Fruit fly (Drosophila melanogaster): ENCODE measurements around the gene beat-VII.
A peak's percentile ranks its signal among the peaks of the same experiment; 100 is the strongest.

Gene beat-VII

dm6 chr3R:26681947-26682346, at the start of gene beat-VII:
TSS of gene beat-VII (minus strand) at chr3R:26681966.
- no peak for TF ChIP-seq CG17801 (GFP tag; optimal IDR thresholded peaks at IDR 0.05; ENCODE audit: partially characterized antibody)

DNA sequence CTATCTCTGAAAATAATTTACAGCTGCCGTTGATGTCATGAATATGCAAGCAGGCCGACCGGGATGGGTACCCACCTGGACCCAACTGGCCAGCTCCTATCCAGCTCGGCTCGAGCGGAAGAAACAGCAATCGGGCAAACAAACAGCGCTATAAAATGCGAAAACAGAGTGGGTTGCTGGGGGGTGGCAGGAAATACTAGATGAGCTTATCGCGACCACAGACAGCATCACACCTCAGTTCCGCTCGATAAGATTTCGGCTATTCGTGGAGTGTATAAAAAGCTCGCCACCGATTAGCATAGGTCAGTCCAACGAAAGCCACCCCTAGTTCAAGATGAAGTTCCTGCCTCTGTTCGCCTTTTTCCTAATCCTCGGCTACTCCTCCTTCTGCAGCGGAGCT, 46.7 kb upstream of the beat-VII start, which contains the start of gene CG14245:
TSS of gene CG14245 (plus strand) at position 301 of the 400 bp plus-strand sequence.
- no peak for TF ChIP-seq CG17801 (GFP tag; optimal IDR thresholded peaks at IDR 0.05; ENCODE audit: partially characterized antibody)

dm6 chr3R:26727014-26727413, 45.2 kb upstream of the beat-VII start, which contains the start of gene CG14246:
TSS of gene CG14246 (plus strand) at chr3R:26727314.
- no peak for TF ChIP-seq CG17801 (GFP tag; optimal IDR thresholded peaks at IDR 0.05; ENCODE audit: partially characterized antibody)

- no peak for TF ChIP-seq CG17801 (GFP tag; optimal IDR thresholded peaks at IDR 0.05; ENCODE audit: partially characterized antibody)
Measured at dm6 chr3R:26725833-26726232, 44.1 kb upstream of the beat-VII start, which contains the start of gene CG14244. TSS of gene CG14244 (plus strand) at chr3R:26726133.

DNA sequence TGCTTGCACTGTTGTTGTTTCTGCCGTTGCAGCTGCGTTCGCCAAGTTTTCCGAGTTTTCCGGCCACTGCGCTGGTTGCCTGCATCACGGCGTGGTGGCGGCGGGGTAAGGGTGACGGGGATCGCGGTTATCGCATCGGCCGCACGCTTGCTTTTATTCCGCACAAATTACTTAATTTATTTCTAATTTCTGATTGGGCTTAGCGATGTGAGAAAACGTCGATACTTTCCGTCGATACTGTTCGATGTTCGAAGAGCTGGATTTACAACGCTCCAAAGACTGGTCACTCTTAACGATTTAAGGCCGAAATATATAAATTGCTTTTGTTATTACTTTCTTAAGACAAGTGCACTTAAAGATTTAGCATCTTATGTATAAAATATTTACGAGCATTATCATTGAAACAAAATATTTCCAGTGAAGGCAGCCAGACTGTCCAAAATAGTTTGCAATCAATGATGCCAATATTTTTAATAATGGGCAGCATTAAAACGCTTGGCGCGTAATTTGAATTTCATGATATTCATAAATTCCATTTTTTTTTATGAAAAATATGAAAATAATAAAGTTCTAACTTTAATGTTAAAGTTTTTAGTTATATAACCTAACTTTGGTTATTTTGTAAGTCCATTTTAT, 43.3 kb upstream of the beat-VII start, which contains the start of gene CG6420:
TSS of gene CG6420 (minus strand) at position 240 of the 636 bp plus-strand sequence.
- no peak for TF ChIP-seq CG17801 (GFP tag; optimal IDR thresholded peaks at IDR 0.05; ENCODE audit: partially characterized antibody)

DNA sequence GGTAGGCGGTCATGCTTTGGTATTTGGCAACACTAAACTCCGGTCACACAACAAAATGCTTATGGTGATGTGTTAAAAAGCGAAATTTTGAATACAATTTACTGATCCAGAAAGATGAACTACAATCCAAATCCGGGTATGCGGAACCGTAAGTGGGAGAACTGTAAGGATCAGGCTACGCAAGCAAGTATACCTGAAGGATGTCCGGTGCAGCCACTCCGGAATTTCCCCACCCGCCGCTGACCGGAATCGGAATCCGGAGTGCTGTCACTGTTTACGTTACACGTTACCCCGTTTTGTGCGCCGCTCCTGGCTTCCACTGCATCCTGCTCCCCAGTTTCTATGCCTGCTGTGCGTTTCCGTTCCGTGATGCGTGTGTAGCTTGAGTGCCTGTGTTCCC, 36.1 kb upstream of the beat-VII start, which contains the start of gene Yif1:
TSS of gene Yif1 (plus strand) at position 8 of the 400 bp plus-strand sequence.
- TF ChIP-seq CG17801 (GFP tag; optimal IDR thresholded peaks at IDR 0.05; ENCODE audit: partially characterized antibody), result no peak

DNA sequence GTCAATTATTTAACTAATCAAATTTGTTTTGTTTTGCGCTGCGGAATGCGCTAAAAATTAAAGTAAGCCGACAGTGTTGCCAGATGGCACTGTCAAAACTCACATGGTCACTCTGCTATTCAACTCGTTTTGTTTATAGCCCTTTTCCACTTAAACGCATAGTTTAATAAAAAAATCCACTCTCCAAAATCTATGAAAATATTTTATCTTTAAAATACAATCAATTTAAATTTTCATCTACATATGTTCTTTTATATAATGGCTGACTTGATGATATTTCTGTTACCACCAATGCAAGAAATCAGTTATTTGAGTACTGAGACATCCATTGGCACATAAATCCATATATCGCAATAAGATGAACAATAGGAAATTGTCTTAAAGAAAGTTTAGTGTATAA, 35.5 kb upstream of the beat-VII start, which contains the start of gene CG6425:
TSS of gene CG6425 (minus strand) at position 95 of the 400 bp plus-strand sequence.
- no peak for TF ChIP-seq CG17801 (GFP tag; optimal IDR thresholded peaks at IDR 0.05; ENCODE audit: partially characterized antibody)

DNA sequence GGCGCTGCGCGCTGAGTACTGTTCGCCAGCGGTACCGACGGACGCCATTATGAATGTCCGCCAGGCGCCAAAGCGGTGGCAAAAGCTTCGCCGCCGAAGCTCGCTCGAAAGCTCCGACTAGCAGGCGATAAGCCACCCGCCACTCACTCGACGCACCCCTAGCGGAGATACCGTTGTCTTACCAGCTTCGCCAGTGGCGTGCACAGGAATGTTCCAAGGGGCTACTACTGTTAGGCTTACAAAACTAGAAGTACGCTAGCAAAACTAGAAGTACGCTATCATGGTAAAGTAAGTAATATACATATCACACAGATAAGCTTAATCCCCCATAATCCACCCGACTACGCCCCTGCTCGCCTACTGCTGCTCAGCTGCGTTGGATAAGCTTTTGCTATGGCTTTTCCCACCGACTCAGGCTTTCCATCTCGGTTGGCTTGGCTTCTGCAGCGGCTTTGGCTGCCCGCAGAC, 32.4 kb upstream of the beat-VII start, which contains the start of gene amon:
TSS of gene amon (minus strand) at position 51 of the 468 bp plus-strand sequence.
- peak; percentile 62 for TF ChIP-seq CG17801 (GFP tag; optimal IDR thresholded peaks at IDR 0.05; ENCODE audit: partially characterized antibody)

- TF ChIP-seq CG17801 (GFP tag; optimal IDR thresholded peaks at IDR 0.05; ENCODE audit: partially characterized antibody), result no peak
Measured at dm6 chr3R:26704310-26704709, 22.5 kb upstream of the beat-VII start.

- no peak for TF ChIP-seq CG17801 (GFP tag; optimal IDR thresholded peaks at IDR 0.05; ENCODE audit: partially characterized antibody)
Measured at dm6 chr3R:26700125-26700524, 18.4 kb upstream of the beat-VII start.

DNA sequence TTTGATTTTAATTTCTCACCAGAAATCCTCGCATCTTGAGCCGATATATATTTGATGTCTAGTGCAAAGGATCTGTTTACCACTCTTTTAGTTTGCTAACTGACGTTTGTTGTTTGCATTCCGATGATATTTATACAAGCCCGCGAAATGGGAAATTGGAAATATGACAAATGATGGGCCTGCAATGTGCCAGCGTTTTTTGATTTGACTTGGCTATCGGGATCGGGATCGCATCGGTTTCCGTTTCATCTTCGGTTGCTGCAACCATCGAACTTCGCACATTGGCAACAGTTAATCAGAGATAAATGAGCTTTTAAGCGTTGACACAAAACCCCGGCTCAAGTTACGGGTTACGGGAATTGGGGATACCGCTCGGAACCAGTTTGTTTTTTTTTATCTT, 11.7 kb upstream of the beat-VII start, which contains the start of gene TwdlQ:
TSS of gene TwdlQ (minus strand) at position 101 of the 400 bp plus-strand sequence.
- no peak for TF ChIP-seq CG17801 (GFP tag; optimal IDR thresholded peaks at IDR 0.05; ENCODE audit: partially characterized antibody)

- TF ChIP-seq CG17801 (GFP tag; optimal IDR thresholded peaks at IDR 0.05; ENCODE audit: partially characterized antibody), result no peak
Measured at dm6 chr3R:26690197-26690596, 8.4 kb upstream of the beat-VII start.

dm6 chr3R:26671525-26672132, 10.1 kb downstream of the beat-VII start:
- TF ChIP-seq CG17801 (GFP tag; optimal IDR thresholded peaks at IDR 0.05; ENCODE audit: partially characterized antibody), result no peak

dm6 chr3R:26670277-26670676, 11.5 kb downstream of the beat-VII start:
- no peak for TF ChIP-seq CG17801 (GFP tag; optimal IDR thresholded peaks at IDR 0.05; ENCODE audit: partially characterized antibody)

dm6 chr3R:26656140-26656539, 25.6 kb downstream of the beat-VII start, which contains the start of gene Tb:
TSS of gene Tb (plus strand) at chr3R:26656440.
- TF ChIP-seq CG17801 (GFP tag; optimal IDR thresholded peaks at IDR 0.05; ENCODE audit: partially characterized antibody), result no peak
